Worm (Caenorhabditis elegans): ENCODE results near the gene cutl-29.

The cutl-29 gene

ce11 chrX:8270971-8271553, at the start of gene cutl-29:
Gene cutl-29 (minus strand): TSS chrX:8271021.
- TF ChIP-seq dao-5 (tag; optimal IDR thresholded peaks at IDR 0.05) (no peak), him-1 (tag; optimal IDR thresholded peaks at IDR 0.05) (no peak), W03F9.2 (tag; optimal IDR thresholded peaks at IDR 0.05) (no peak)

DNA sequence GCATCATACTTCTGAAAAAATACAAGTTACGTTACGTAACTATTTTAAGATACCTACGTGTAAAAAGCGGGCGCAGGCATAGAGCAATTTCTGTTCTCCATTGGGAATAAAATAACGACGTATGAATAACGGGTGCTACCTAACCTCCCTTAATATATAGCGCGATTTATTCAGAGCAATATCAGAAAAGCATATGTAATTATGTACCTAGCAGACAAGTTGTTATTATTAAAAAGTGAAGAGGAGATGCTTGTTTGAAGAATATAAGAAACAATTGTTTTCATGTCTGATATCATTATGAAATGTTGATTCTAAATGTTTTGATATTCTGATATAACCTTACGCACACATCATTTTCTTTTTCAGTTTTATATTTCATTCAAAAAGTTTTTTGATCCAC, 48.1 kb upstream of the cutl-29 start, which contains the start of gene srh-11:
Gene srh-11, minus strand, starts transcription at position 101 of the 400 bp plus-strand sequence.
- TF ChIP-seq dao-5 (tag; optimal IDR thresholded peaks at IDR 0.05) = no peak
- TF ChIP-seq W03F9.2 (tag; optimal IDR thresholded peaks at IDR 0.05) = no peak
- no peak for TF ChIP-seq him-1 (tag; optimal IDR thresholded peaks at IDR 0.05)

ce11 chrX:8311590-8311989, 40.8 kb upstream of the cutl-29 start:
- TF ChIP-seq dao-5 (tag; optimal IDR thresholded peaks at IDR 0.05) (no peak), him-1 (tag; optimal IDR thresholded peaks at IDR 0.05) (no peak), W03F9.2 (tag; optimal IDR thresholded peaks at IDR 0.05) (no peak)

- no peak for TF ChIP-seq him-1 (tag; optimal IDR thresholded peaks at IDR 0.05)
- no peak for TF ChIP-seq dao-5 (tag; optimal IDR thresholded peaks at IDR 0.05)
- no peak for TF ChIP-seq W03F9.2 (tag; optimal IDR thresholded peaks at IDR 0.05)
Observed at ce11 chrX:8310747-8311146, 39.9 kb upstream of the cutl-29 start.

DNA sequence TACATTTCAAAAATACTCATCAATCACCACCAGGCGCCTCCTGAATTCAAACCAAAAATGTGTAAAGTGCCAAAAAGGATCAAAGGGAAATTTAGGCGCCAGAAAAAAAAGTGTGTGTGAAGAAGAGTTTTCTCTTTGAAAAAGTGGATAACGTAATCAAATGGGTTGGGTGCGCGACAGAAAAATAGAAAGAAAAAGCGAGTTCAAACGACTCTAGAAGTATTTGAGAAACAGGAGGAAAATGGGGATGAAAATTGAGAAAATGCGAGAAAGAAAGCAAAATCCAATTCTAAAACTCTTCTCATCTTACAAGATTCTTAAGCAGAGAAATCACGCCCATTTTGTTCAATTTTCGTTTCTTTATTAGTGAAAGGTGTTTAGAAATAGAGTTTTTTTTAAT, 37.7 kb upstream of the cutl-29 start:
- TF ChIP-seq W03F9.2 (tag; optimal IDR thresholded peaks at IDR 0.05) (no peak), dao-5 (tag; optimal IDR thresholded peaks at IDR 0.05) (no peak)

ce11 chrX:8307600-8307999, 36.8 kb upstream of the cutl-29 start, which contains the start of gene R09F10.5:
Gene R09F10.5 (minus strand): TSS chrX:8307700.
- no peak for TF ChIP-seq W03F9.2 (tag; optimal IDR thresholded peaks at IDR 0.05)
- no peak for TF ChIP-seq dao-5 (tag; optimal IDR thresholded peaks at IDR 0.05)
- no peak for TF ChIP-seq him-1 (tag; optimal IDR thresholded peaks at IDR 0.05)

DNA sequence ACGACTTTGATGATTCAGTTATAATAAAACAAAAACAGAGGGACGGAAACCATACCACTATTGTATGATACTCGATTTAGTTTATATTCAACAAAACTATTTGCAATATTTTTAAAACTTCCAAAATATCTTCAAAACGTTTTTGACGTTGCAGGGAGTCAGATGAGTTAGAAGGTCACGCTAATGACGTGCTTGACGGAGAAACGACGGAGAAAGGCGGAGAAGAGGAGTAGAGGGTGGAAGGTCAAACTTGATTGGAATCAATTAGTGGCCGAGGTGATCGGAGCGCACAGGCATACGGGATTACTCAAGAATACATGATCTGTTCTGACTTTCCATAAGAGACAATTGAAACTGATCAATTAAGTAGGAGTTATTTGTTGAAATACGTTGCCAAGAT, 32.0 kb upstream of the cutl-29 start:
- TF ChIP-seq dao-5 (tag; optimal IDR thresholded peaks at IDR 0.05) = no peak
- TF ChIP-seq W03F9.2 (tag; optimal IDR thresholded peaks at IDR 0.05) = no peak
- no peak for TF ChIP-seq him-1 (tag; optimal IDR thresholded peaks at IDR 0.05)

DNA sequence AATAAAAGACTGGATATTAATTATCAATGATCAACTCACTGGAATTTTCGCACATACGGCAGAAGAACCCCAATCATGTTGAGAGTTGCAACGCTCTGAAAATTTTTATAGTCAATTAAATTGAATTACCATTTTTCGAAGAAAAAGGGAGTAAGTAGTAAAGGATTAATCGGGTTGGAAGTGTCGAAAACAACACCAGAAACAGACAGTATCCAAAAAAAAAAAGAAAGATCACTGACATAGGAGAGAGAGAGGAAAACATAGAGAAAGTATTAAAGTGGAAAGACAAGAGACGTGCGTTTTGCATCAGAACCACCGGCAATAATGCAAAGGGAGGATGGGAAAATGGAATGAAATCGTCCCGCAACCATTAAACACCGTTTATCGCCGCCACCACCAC, 31.5 kb upstream of the cutl-29 start, which contains the start of gene inx-5:
Gene inx-5, minus strand, starts transcription at position 101 of the 400 bp plus-strand sequence.
- TF ChIP-seq W03F9.2 (tag; optimal IDR thresholded peaks at IDR 0.05) (no peak), him-1 (tag; optimal IDR thresholded peaks at IDR 0.05) (no peak), dao-5 (tag; optimal IDR thresholded peaks at IDR 0.05) (no peak)

ce11 chrX:8299554-8299953, 28.7 kb upstream of the cutl-29 start, which contains the start of gene ced-13:
Gene ced-13 (minus strand): TSS chrX:8299654.
- TF ChIP-seq dao-5 (tag; optimal IDR thresholded peaks at IDR 0.05) (no peak), him-1 (tag; optimal IDR thresholded peaks at IDR 0.05) (no peak), W03F9.2 (tag; optimal IDR thresholded peaks at IDR 0.05) (no peak)

DNA sequence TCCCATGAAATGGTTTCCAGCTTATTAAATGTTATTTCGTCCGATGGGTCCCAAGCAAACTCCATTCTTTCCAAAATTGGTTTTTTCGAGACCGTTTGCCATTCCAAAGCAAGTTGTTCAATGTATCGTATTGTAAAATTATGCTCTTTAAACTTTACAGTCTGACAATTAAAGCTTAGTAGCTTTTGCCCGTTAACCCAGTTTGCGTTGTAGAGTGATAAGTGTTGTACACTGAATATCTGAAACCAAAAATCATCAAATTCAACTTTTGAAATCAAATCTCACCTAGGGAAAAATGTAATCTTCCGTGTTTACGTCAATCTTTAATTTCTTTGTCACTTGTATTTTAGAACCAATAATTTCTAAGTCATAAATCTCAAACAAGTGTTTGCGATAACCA, 26.5 kb upstream of the cutl-29 start:
- TF ChIP-seq dao-5 (tag; optimal IDR thresholded peaks at IDR 0.05) (no peak), W03F9.2 (tag; optimal IDR thresholded peaks at IDR 0.05) (no peak), him-1 (tag; optimal IDR thresholded peaks at IDR 0.05) (no peak)

- TF ChIP-seq W03F9.2 (tag; optimal IDR thresholded peaks at IDR 0.05) = no peak
- TF ChIP-seq dao-5 (tag; optimal IDR thresholded peaks at IDR 0.05) = no peak
- no peak for TF ChIP-seq him-1 (tag; optimal IDR thresholded peaks at IDR 0.05)
Observed at ce11 chrX:8294586-8294985, 23.8 kb upstream of the cutl-29 start, which contains the start of gene R09F10.3. Gene R09F10.3 (plus strand): TSS chrX:8294625.

DNA sequence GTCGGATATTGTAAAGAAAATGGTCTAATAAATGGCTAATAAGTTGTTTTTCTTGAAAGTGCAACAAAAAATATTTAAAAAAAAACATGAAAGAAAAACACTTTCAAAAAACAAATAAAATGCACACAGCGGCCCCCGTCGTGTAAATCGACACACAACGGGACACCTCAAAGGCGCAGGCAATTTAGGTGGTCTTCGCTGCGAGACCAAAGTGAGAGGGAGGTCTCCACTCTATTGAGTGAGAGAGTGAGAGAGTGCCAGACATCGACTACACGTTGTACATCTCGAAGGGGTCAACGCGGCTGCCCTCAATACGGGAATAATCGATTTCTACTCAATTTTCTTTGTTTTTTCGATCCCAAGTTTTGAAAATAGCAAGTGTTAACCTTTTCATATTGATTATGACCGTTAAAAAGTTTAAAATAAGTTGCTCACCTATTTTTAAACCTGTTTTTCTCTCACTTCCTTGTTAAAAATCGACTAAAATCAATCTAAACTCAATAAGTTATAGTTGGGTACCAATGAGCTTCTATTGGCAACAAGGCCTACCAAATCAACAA, 16.0 kb upstream of the cutl-29 start, which contains the start of gene sec-16A.2:
Gene sec-16A.2, plus strand, starts transcription at position 510 of the 560 bp plus-strand sequence.
- TF ChIP-seq dao-5 (tag; optimal IDR thresholded peaks at IDR 0.05) (no peak), him-1 (tag; optimal IDR thresholded peaks at IDR 0.05) (no peak), W03F9.2 (tag; optimal IDR thresholded peaks at IDR 0.05) (no peak)

DNA sequence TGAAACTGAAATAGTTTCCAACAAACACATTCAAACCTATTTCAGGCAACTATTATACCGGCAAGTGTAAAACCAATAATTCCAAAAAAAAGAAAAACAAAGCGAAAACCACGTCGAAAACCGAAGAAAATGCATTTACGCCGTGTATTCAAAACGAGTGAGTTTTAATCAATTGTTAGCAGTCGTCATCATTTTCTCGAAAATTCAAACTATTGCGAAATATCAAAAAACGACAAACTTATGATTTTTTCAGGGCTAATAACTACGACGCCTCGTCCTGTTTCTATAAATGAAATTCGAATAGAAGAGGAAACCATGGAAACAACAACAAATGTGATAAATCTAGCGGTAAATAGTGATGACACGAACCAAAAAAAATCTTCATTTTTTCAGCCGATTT, 15.3 kb upstream of the cutl-29 start:
- no peak for TF ChIP-seq him-1 (tag; optimal IDR thresholded peaks at IDR 0.05)
- TF ChIP-seq dao-5 (tag; optimal IDR thresholded peaks at IDR 0.05) = no peak
- TF ChIP-seq W03F9.2 (tag; optimal IDR thresholded peaks at IDR 0.05) = no peak

DNA sequence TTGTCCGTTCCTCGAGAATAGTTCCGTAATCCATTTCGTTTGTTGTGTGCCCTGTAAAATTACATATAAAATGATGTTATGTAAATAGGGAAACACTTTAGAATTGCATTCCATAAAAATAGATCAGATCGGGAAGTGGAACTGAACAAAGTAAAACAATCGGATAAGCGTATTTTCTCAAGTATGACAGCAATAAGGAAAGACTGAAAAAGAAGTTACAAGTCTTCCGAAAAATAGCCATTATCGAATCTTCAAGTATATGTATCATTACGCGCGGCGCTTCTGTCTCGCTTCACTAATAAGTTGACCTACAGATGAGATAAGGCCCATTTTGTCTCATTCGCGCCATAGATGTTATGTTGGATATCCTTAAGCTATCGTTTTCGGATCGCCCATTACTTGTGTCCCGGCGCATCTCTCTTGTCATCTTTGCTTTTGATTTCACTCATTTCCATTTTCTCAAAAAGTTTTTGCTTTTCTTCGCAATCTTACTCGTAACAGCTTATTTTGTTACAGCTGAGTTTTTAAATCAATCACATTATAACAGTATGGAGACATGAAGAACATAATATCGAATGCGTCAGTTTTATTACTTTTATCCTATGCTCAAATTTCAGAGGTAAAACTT, 14.5 kb upstream of the cutl-29 start, which contains the start of the genes fis-2 and F13B9.2:
Gene fis-2, minus strand, starts transcription at position 51 of the 628 bp plus-strand sequence.
Gene F13B9.2, plus strand, starts transcription at position 515 of the 628 bp plus-strand sequence.
- TF ChIP-seq him-1 (tag; optimal IDR thresholded peaks at IDR 0.05) (no peak), dao-5 (tag; optimal IDR thresholded peaks at IDR 0.05) (no peak), W03F9.2 (tag; optimal IDR thresholded peaks at IDR 0.05) (no peak)

Measured in whole organism, L4/young adult.